Worm (Caenorhabditis elegans) whole organism, L1 larva: ENCODE measurements around the gene cul-2.

Experiments
- ceh-82 ChIP-seq, 3 experiments: fragments of 150-350 bp in 1 of 3; sonication (generic microtip) in 2 of 3; optimal IDR thresholded peaks; 2 replicates each; lab custom pipeline; 2014 to 2017; ENCODE audit warnings: missing biosample characterization in 3 of 3, missing genetic modification characterization in 3 of 3
- elt-3 ChIP-seq, 6 experiments: fragments of 150-350 bp in 1 of 6; sonication (generic microtip); optimal IDR thresholded peaks; 2 replicates each; lab custom pipeline; 2017 to 2018; ENCODE audit warnings: missing biosample characterization in 6 of 6, missing genetic modification characterization in 6 of 6, inconsistent platforms in 1 of 6
- lin-35 ChIP-seq, 2 experiments: fragments of 150-350 bp; optimal IDR thresholded peaks; 2 replicates each; lab custom pipeline; 2014; ENCODE audit warnings: missing biosample characterization in 2 of 2, missing genetic modification characterization in 2 of 2, missing genetic modification reagents in 2 of 2

- no peak for TF ChIP-seq lin-35 (GFP tag; optimal IDR thresholded peaks at IDR 0.05; lab: Kevin White, UChicago)
- no peak for TF ChIP-seq elt-3 (tag; optimal IDR thresholded peaks at IDR 0.05; lab: Kevin White, UChicago)
- TF ChIP-seq ceh-82 (tag; optimal IDR thresholded peaks at IDR 0.05; lab: Kevin White, UChicago), result no peak
Observed at ce11 chrIII:13716831-13717230, 29.8 kb downstream of the cul-2 start.
